Fruit fly (Drosophila melanogaster) whole organism, adult: ENCODE data around the gene CG11619.

Experiments used
- CG11617 ChIP-seq: fragments of 200-800 bp; sonication (Bioruptor generic); optimal IDR thresholded peaks from 2 replicates; lab custom pipeline; 2017; ENCODE audit warnings: mild to moderate bottlenecking, missing biosample characterization, missing genetic modification reagents, missing genetic modification characterization
- CG12768 ChIP-seq: fragments of 200-800 bp; sonication (Bioruptor generic); optimal IDR thresholded peaks from 2 replicates; lab custom pipeline; 2017; ENCODE audit warnings: missing biosample characterization, missing genetic modification characterization, mild to moderate bottlenecking, moderate library complexity, missing genetic modification reagents
- CG14711 ChIP-seq: fragments of 200-800 bp; sonication (Bioruptor generic); optimal IDR thresholded peaks from 2 replicates; lab custom pipeline; 2018; ENCODE audit warnings: missing biosample characterization, mild to moderate bottlenecking, missing genetic modification characterization, moderate library complexity
- CG1620 ChIP-seq: fragments of 200-800 bp; sonication (Bioruptor generic); optimal IDR thresholded peaks from 2 replicates; lab custom pipeline; 2016; ENCODE audit warnings: missing biosample characterization, missing genetic modification characterization
- CG33017 ChIP-seq: fragments of 200-800 bp; sonication (Bioruptor generic); optimal IDR thresholded peaks from 2 replicates; lab custom pipeline; 2018; ENCODE audit warnings: missing biosample characterization, mild to moderate bottlenecking, missing genetic modification characterization, moderate library complexity
- CG5204 ChIP-seq: fragments of 200-800 bp; sonication (Bioruptor generic); optimal IDR thresholded peaks from 2 replicates; lab custom pipeline; 2016; ENCODE audit warnings: missing biosample characterization, missing genetic modification characterization
- Hr96 ChIP-seq: fragments of 200-800 bp; sonication (Bioruptor generic); optimal IDR thresholded peaks from 2 replicates; lab custom pipeline; 2016; ENCODE audit warnings: missing biosample characterization, missing genetic modification characterization
- bab1 ChIP-seq: fragments of 200-800 bp; sonication (Bioruptor generic); optimal IDR thresholded peaks from 3 replicates; lab custom pipeline; 2019; ENCODE audit warnings: missing biosample characterization, mild to moderate bottlenecking, missing genetic modification characterization, moderate library complexity
- cnc ChIP-seq, 2 experiments: fragments of >200 bp; optimal IDR thresholded peaks; 2 replicates each; lab custom pipeline; 2017
- kay ChIP-seq: fragments of 200-800 bp; sonication (Bioruptor generic); peaks from one replicate; lab custom pipeline; 2016; ENCODE audit warnings: missing biosample characterization, missing genetic modification characterization, borderline replicate concordance
- tj ChIP-seq: fragments of 200-800 bp; sonication (Bioruptor generic); optimal IDR thresholded peaks from 3 replicates; lab custom pipeline; 2017; ENCODE audit warnings: missing biosample characterization, mild to moderate bottlenecking, missing genetic modification characterization, moderate library complexity

DNA sequence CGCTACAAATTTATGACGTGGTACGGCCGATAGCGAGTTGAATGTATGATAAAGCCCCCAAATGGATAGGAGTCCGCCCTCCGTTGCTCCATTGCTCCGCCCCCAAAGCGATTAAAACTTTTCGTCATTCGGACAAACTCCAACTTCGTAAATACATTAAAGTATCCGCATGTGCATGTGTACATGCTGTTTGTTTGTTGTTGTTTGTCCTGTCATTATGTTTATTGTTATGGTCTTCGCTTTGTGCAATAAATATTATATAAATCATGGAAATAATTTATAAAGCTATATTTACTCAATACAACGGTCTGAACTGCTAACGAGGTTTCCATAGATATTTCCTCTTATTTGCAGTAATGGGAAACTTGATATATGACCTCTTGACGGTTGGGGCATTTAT, 48.9 kb upstream of the CG11619 start:
- TF ChIP-seq CG1620 (GFP tag; lab: Kevin White, UChicago) (no peak), CG33017 (no peak), kay (GFP tag; lab: Kevin White, UChicago) (no peak), CG11617 (GFP tag; lab: Kevin White, UChicago) (no peak), Hr96 (no peak), bab1 (GFP tag; lab: Kevin White, UChicago) (no peak), cnc (optimal IDR thresholded peaks at IDR 0.05; lab: Kevin White, UChicago) (no peak), tj (GFP tag; lab: Kevin White, UChicago) (no peak), CG14711 (no peak), CG12768 (GFP tag; lab: Kevin White, UChicago) (no peak), CG5204 (GFP tag; lab: Kevin White, UChicago) (no peak)
